Worm (Caenorhabditis elegans) whole organism, L2 larva: ENCODE data around the gene C07H6.2.

Source experiments
- C34F6.9 ChIP-seq: fragments of 150-350 bp; optimal IDR thresholded peaks from 2 replicates; lab custom pipeline; 2014; ENCODE audit warnings: missing biosample characterization, missing genetic modification characterization
- F13H6.1 ChIP-seq: sonication (generic microtip); optimal IDR thresholded peaks from 2 replicates; lab custom pipeline; 2016; ENCODE audit warnings: missing genetic modification characterization, missing compliant biosample characterization
- ZK546.5 ChIP-seq: sonication (generic microtip); optimal IDR thresholded peaks from 2 replicates; lab custom pipeline; 2017; ENCODE audit warnings: missing biosample characterization, missing genetic modification characterization
- alr-1 ChIP-seq: fragments of 150-350 bp; optimal IDR thresholded peaks from 2 replicates; lab custom pipeline; 2014; ENCODE audit warnings: missing biosample characterization, missing genetic modification characterization
- aly-2 ChIP-seq: fragments of 150-350 bp; optimal IDR thresholded peaks from 2 replicates; lab custom pipeline; 2014; ENCODE audit warnings: missing biosample characterization, missing genetic modification characterization
- blmp-1 ChIP-seq: sonication (generic microtip); optimal IDR thresholded peaks from 2 replicates; lab custom pipeline; 2017; ENCODE audit warnings: missing genetic modification characterization, mild to moderate bottlenecking, missing compliant biosample characterization, antibody characterized with exemption, moderate library complexity; ENCODE audit not compliant: insufficient read depth
- ceh-16 ChIP-seq: fragments of 150-350 bp; optimal IDR thresholded peaks from 2 replicates; lab custom pipeline; 2014; ENCODE audit warnings: missing biosample characterization, missing genetic modification characterization
- crh-2 ChIP-seq: sonication (generic microtip); optimal IDR thresholded peaks from 2 replicates; lab custom pipeline; 2017; ENCODE audit warnings: missing biosample characterization, missing genetic modification characterization
- egl-27 ChIP-seq: sonication (generic microtip); optimal IDR thresholded peaks from 3 replicates; lab custom pipeline; 2017; ENCODE audit warnings: missing biosample characterization, missing genetic modification reagents, missing genetic modification characterization
- elt-1 ChIP-seq: fragments of 150-350 bp; optimal IDR thresholded peaks from 2 replicates; lab custom pipeline; 2014; ENCODE audit warnings: missing biosample characterization, missing genetic modification characterization
- fos-1 ChIP-seq: fragments of 150-350 bp; optimal IDR thresholded peaks from 2 replicates; lab custom pipeline; 2014; ENCODE audit warnings: missing biosample characterization, missing genetic modification characterization
- lin-11 ChIP-seq: fragments of 150-350 bp; sonication (generic microtip); optimal IDR thresholded peaks from 2 replicates; lab custom pipeline; 2014; ENCODE audit warnings: missing biosample characterization, missing genetic modification characterization, inconsistent platforms, mixed read lengths
- lin-39 ChIP-seq: fragments of 150-350 bp; optimal IDR thresholded peaks from 2 replicates; lab custom pipeline; 2014; ENCODE audit warnings: missing biosample characterization, missing genetic modification reagents, missing genetic modification characterization
- lsy-2 ChIP-seq, 2 experiments: fragments of 150-350 bp in 1 of 2; sonication (generic microtip) in 1 of 2; optimal IDR thresholded peaks; 2 replicates each; lab custom pipeline; 2014 to 2017; ENCODE audit warnings: missing biosample characterization in 2 of 2, missing genetic modification characterization in 2 of 2
- mab-5 ChIP-seq: fragments of 150-350 bp; optimal IDR thresholded peaks from 2 replicates; lab custom pipeline; 2014; ENCODE audit warnings: missing biosample characterization, missing genetic modification characterization
- mdl-1 ChIP-seq, 2 experiments: fragments of 150-350 bp in 1 of 2; sonication (generic microtip) in 1 of 2; optimal IDR thresholded peaks; 2 replicates each; lab custom pipeline; 2017; ENCODE audit warnings: missing biosample characterization in 2 of 2, missing genetic modification characterization in 2 of 2
- nhr-12 ChIP-seq: fragments of 150-350 bp; optimal IDR thresholded peaks from 2 replicates; lab custom pipeline; 2014; ENCODE audit warnings: missing biosample characterization, missing genetic modification characterization
- nhr-129 ChIP-seq: fragments of 150-350 bp; optimal IDR thresholded peaks from 2 replicates; lab custom pipeline; 2014; ENCODE audit warnings: missing biosample characterization, missing genetic modification characterization
- nhr-21 ChIP-seq: fragments of 150-350 bp; optimal IDR thresholded peaks from 2 replicates; lab custom pipeline; 2014; ENCODE audit warnings: missing biosample characterization, missing genetic modification characterization
- nhr-237 ChIP-seq: fragments of 150-350 bp; optimal IDR thresholded peaks from 2 replicates; lab custom pipeline; 2014; ENCODE audit warnings: missing biosample characterization, missing genetic modification characterization
- nhr-25 ChIP-seq: fragments of 150-350 bp; sonication (generic microtip); optimal IDR thresholded peaks from 3 replicates; lab custom pipeline; 2014; ENCODE audit warnings: missing biosample characterization, missing genetic modification characterization
- nhr-6 ChIP-seq: fragments of 150-350 bp; optimal IDR thresholded peaks from 2 replicates; lab custom pipeline; 2014; ENCODE audit warnings: missing biosample characterization, missing genetic modification characterization
- nhr-77 ChIP-seq: fragments of 150-350 bp; optimal IDR thresholded peaks from 2 replicates; lab custom pipeline; 2014; ENCODE audit warnings: missing biosample characterization, missing genetic modification characterization
- sma-3 ChIP-seq: sonication (generic microtip); optimal IDR thresholded peaks from 2 replicates; lab custom pipeline; 2016; ENCODE audit warnings: missing genetic modification reagents, missing genetic modification characterization, missing compliant biosample characterization
- sma-9 ChIP-seq, 2 experiments: fragments of 150-350 bp in 1 of 2; sonication (generic microtip) in 1 of 2; optimal IDR thresholded peaks; 2 replicates each; lab custom pipeline; 2014 to 2016; ENCODE audit warnings: missing genetic modification characterization in 2 of 2, mild to moderate bottlenecking in 1 of 2, missing biosample characterization in 1 of 2, missing compliant biosample characterization in 1 of 2, missing genetic modification reagents in 1 of 2, moderate library complexity in 1 of 2
- unc-55 ChIP-seq: fragments of 150-350 bp; sonication (generic microtip); optimal IDR thresholded peaks from 3 replicates; lab custom pipeline; 2014; ENCODE audit warnings: missing biosample characterization, missing genetic modification reagents, missing genetic modification characterization
- zag-1 ChIP-seq: fragments of 150-350 bp; optimal IDR thresholded peaks from 2 replicates; lab custom pipeline; 2014; ENCODE audit warnings: missing biosample characterization, missing genetic modification characterization
- ztf-11 ChIP-seq: sonication (generic microtip); optimal IDR thresholded peaks from 2 replicates; lab custom pipeline; 2017; ENCODE audit warnings: missing biosample characterization, missing genetic modification characterization
- ztf-4 ChIP-seq: fragments of 150-350 bp; optimal IDR thresholded peaks from 2 replicates; lab custom pipeline; 2014; ENCODE audit warnings: missing biosample characterization, missing genetic modification characterization

C07H6.2 gene

DNA sequence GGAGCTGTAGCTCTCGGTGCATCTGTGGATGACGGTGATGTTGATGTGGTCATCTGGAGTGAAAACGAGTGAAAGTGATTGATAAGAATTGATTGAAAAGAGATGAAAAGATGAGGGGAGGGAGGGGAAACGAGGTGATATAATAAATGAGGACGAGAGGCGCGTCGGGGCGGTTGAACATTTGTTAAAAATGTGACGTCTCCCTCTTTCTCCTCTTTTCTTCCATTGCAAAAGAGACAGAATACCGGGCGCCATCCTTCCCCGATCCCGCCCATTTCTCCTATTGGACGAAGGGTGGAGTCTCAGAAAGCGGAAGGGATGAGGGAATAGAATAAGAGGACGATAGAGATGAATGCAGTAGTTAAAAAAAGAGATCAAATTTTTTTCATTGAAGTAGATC lies 13.8 kb downstream of the C07H6.2 start (continued):
- no peak for TF ChIP-seq nhr-21
- TF ChIP-seq F13H6.1 (tag; lab: Kevin White, UChicago): peak; percentile 9
- no peak for TF ChIP-seq zag-1
- TF ChIP-seq lin-39 (tag; lab: Kevin White, UChicago): no peak
- no peak for TF ChIP-seq egl-27 (tag; lab: Kevin White, UChicago)
- no peak for TF ChIP-seq nhr-6
- TF ChIP-seq lsy-2 (tag; optimal IDR thresholded peaks at IDR 0.05; lab: Kevin White, UChicago): peak; percentile 46 to 82
- peak; percentile 25 for TF ChIP-seq nhr-25 (tag; lab: Kevin White, UChicago)

ce11 chrIII:7535347-7535746 lies 14.5 kb downstream of the C07H6.2 start:
- TF ChIP-seq alr-1 (tag; lab: Kevin White, UChicago) (no peak), mdl-1 (tag; optimal IDR thresholded peaks at IDR 0.05; lab: Kevin White, UChicago) (no peak), mab-5 (peak; percentile 54), unc-55 (GFP tag; lab: Kevin White, UChicago) (peak; percentile 55)

ce11 chrIII:7536559-7536958 lies 15.8 kb downstream of the C07H6.2 start, which contains the start of gene lin-39:
lin-39 (minus strand) TSS chrIII:7536632.
- no peak for TF ChIP-seq sma-3 (GFP tag; lab: Kevin White, UChicago)
- TF ChIP-seq unc-55 (GFP tag; lab: Kevin White, UChicago): peak; percentile 35
- peak; percentile 36 for TF ChIP-seq mab-5
- peak; percentile 5 for TF ChIP-seq nhr-129
- TF ChIP-seq ztf-11 (tag; lab: Kevin White, UChicago): no peak
- TF ChIP-seq mdl-1 (tag; optimal IDR thresholded peaks at IDR 0.05; lab: Kevin White, UChicago): peak in 1 of 2 experiments; percentile 56
- peak in 1 of 2 experiments; percentile 38 for TF ChIP-seq lsy-2 (tag; optimal IDR thresholded peaks at IDR 0.05; lab: Kevin White, UChicago)

DNA sequence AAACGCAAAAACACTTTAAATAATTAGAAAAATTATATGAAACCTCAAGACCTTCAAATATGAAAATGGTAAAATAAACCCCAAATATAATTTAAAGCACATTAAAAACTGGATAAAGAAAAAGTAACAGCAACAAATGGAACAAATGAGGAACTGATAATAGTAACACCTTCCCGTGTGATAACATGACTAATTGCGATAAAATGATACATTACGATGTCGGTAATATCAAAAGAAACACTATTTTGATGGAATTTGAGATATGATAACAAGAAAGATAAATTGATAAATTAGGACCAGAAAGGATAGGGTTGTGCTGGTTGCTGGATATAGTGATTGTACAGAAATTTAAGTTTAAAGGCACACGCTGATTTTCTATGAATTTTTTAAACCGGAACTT lies 21.2 kb downstream of the C07H6.2 start:
- TF ChIP-seq sma-9 (GFP tag; optimal IDR thresholded peaks at IDR 0.05; lab: Kevin White, UChicago) (no peak), sma-9 (tag; optimal IDR thresholded peaks at IDR 0.05; lab: Kevin White, UChicago) (no peak), nhr-129 (no peak), nhr-25 (tag; lab: Kevin White, UChicago) (no peak), nhr-77 (tag; lab: Kevin White, UChicago) (no peak), ztf-4 (tag; lab: Kevin White, UChicago) (no peak), nhr-12 (tag; lab: Kevin White, UChicago) (no peak), lsy-2 (tag; optimal IDR thresholded peaks at IDR 0.05; lab: Kevin White, UChicago) (no peak), nhr-237 (tag; lab: Kevin White, UChicago) (no peak), lin-11 (tag; lab: Kevin White, UChicago) (no peak), fos-1 (no peak), alr-1 (tag; lab: Kevin White, UChicago) (no peak)

DNA sequence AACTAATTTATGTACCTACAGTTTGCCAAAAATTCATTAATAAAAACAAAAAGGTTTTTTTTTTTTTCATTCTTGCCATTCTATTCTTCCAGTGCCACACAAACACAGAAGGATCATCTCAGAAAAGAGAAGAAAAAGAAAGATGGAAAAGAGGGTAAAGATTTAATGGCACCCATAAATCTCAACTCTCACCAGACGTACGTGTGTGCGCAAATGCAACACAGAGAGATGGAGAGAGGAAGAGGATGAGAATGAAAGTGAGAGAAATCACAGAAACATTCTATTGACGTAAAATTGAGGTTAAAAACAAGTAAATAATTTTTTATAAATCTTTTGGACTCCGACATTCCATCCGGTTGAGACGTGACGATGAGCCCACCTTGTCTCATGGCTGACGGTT lies 23.4 kb downstream of the C07H6.2 start:
- peak in 1 of 2 experiments; percentile 52 for TF ChIP-seq lsy-2 (tag; optimal IDR thresholded peaks at IDR 0.05; lab: Kevin White, UChicago)
- no peak for TF ChIP-seq ZK546.5
- TF ChIP-seq mab-5: peak; percentile 87
- peak; percentile 51 for TF ChIP-seq C34F6.9
- peak; percentile 4 for TF ChIP-seq blmp-1 (tag; lab: Kevin White, UChicago)
- TF ChIP-seq unc-55 (GFP tag; lab: Kevin White, UChicago): peak; percentile 62
- TF ChIP-seq crh-2 (tag; lab: Kevin White, UChicago): peak; percentile 19
- peak; percentile 22 for TF ChIP-seq nhr-129
- TF ChIP-seq lin-11 (tag; lab: Kevin White, UChicago): no peak

DNA sequence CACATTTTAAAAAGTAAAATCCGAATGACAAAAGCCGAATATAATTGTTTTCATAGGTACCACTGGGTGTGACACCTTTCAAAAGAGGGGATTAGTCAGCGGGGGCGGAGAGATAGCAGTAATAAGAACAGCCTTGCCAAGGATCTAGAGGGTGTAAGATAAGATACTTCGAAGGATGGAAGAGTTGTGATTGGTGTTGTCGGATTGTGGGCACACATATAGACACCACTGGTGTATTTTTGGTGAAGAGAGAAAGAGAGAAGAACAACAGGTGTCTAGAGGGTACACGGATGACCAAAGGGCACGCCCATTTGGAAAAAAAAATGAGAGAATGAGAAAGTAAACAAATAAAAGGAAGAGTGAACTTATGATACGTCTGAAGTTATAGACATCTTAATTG lies 24.4 kb downstream of the C07H6.2 start:
- TF ChIP-seq nhr-129 (no peak), elt-1 (tag; lab: Kevin White, UChicago) (no peak), aly-2 (no peak), nhr-237 (tag; lab: Kevin White, UChicago) (no peak), F13H6.1 (tag; lab: Kevin White, UChicago) (no peak), C34F6.9 (no peak), mdl-1 (tag; optimal IDR thresholded peaks at IDR 0.05; lab: Kevin White, UChicago) (no peak), lin-39 (tag; lab: Kevin White, UChicago) (no peak), crh-2 (tag; lab: Kevin White, UChicago) (no peak), ceh-16 (no peak), lsy-2 (tag; optimal IDR thresholded peaks at IDR 0.05; lab: Kevin White, UChicago) (no peak), egl-27 (tag; lab: Kevin White, UChicago) (no peak), mab-5 (no peak)
